Worm (Caenorhabditis elegans): Measurements from ENCODE around the gene C33F10.11.

DNA sequence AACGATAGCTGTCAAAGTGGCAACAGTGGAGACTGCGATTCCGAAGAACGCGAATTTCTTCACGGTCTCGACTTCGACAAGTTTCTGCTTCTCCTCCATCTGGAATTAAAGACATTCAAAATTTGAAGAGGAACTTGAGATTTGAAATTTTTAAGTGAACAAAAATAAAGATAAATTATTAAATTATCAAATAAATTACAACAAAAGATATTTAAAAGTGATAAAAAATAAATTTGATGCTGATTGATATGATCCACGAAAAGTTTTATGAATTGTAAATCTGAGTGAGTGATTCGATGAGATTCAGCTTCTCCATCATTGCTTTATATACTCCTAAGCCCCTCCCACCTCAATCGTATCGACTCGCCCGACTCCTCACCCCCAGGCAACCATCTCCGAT lies 32.8 kb upstream of the C33F10.11 start, which contains the start of gene col-17:
- TF ChIP-seq ztf-6 (GFP tag; IDR thresholded peaks at IDR 0.05) = no peak
- no peak for TF ChIP-seq rcor-1 (GFP tag; IDR thresholded peaks at IDR 0.05)
- no peak for TF ChIP-seq xnd-1 (tag; optimal IDR thresholded peaks at IDR 0.05)
- TF ChIP-seq pha-4 (tag; optimal IDR thresholded peaks at IDR 0.05) = no peak
